Worm (Caenorhabditis elegans): ENCODE data around the gene F58F12.1.

The F58F12.1 gene

ce11 chrII:6355396-6356346 is 27.8 kb upstream of the F58F12.1 start, which contains the start of gene C32D5.11 (continued):
- TF ChIP-seq ets-5 (GFP tag; IDR thresholded peaks at IDR 0.05) = no peak
- peak; percentile 16 for TF ChIP-seq snpc-4 (tag; optimal IDR thresholded peaks at IDR 0.05)
- TF ChIP-seq nhr-47 (tag; optimal IDR thresholded peaks at IDR 0.05) = peak; percentile 84
- no peak for TF ChIP-seq C34B4.2 (tag; optimal IDR thresholded peaks at IDR 0.05)
- no peak for TF ChIP-seq fkh-4 (tag; optimal IDR thresholded peaks at IDR 0.05; ENCODE audit: borderline replicate concordance)
- no peak for TF ChIP-seq hpl-2 (GFP tag; optimal IDR thresholded peaks at IDR 0.05)
- TF ChIP-seq ztf-11 (tag; optimal IDR thresholded peaks at IDR 0.05) = no peak
- no peak for TF ChIP-seq ceh-63 (GFP tag; optimal IDR thresholded peaks at IDR 0.05)
- TF ChIP-seq ces-1 (GFP tag; optimal IDR thresholded peaks at IDR 0.05) = no peak
- peak; percentile 78 for TF ChIP-seq unc-86 (tag; optimal IDR thresholded peaks at IDR 0.05)
- TF ChIP-seq nhr-12 (tag; optimal IDR thresholded peaks at IDR 0.05) = no peak
- TF ChIP-seq mab-9 (GFP tag; IDR thresholded peaks at IDR 0.05) = no peak
- no peak for TF ChIP-seq nhr-237 (tag; optimal IDR thresholded peaks at IDR 0.05)
- TF ChIP-seq ceh-90 (tag; optimal IDR thresholded peaks at IDR 0.05) = no peak
- TF ChIP-seq fkh-8 (tag; optimal IDR thresholded peaks at IDR 0.05) = peak; percentile 91
- TF ChIP-seq lin-39 (tag; optimal IDR thresholded peaks at IDR 0.05) = peak; percentile 12
- TF ChIP-seq pax-3 (tag; optimal IDR thresholded peaks at IDR 0.05) = peak; percentile 17
- TF ChIP-seq dsc-1 (tag; optimal IDR thresholded peaks at IDR 0.05) = peak; percentile 68
- peak; percentile 21 for TF ChIP-seq egl-13 (tag; optimal IDR thresholded peaks at IDR 0.05)
- peak; percentile 8 for TF ChIP-seq C04F5.9 (tag; optimal IDR thresholded peaks at IDR 0.05)
- no peak for TF ChIP-seq vab-15 (tag; optimal IDR thresholded peaks at IDR 0.05)
- no peak for TF ChIP-seq fkh-10 (GFP tag; optimal IDR thresholded peaks at IDR 0.05)
- TF ChIP-seq jun-1 (tag; optimal IDR thresholded peaks at IDR 0.05) = peak; percentile 48
- no peak for TF ChIP-seq hlh-17 (GFP tag; optimal IDR thresholded peaks at IDR 0.05; ENCODE audit: borderline replicate concordance)
- TF ChIP-seq nhr-20 (tag; optimal IDR thresholded peaks at IDR 0.05) = peak; percentile 87
- peak; percentile 90 for TF ChIP-seq C16A3.4 (tag; optimal IDR thresholded peaks at IDR 0.05)
- TF ChIP-seq xbp-1 (tag; optimal IDR thresholded peaks at IDR 0.05) = peak; percentile 79
- no peak for TF ChIP-seq zip-4 (GFP tag; optimal IDR thresholded peaks at IDR 0.05)
- TF ChIP-seq ceh-82 (tag; optimal IDR thresholded peaks at IDR 0.05) = peak; percentile 51 to 77 (median 70)
- TF ChIP-seq ztf-4 (tag; optimal IDR thresholded peaks at IDR 0.05) = peak; percentile 63
- peak; percentile 57 for TF ChIP-seq lin-15B (tag; optimal IDR thresholded peaks at IDR 0.05)
- TF ChIP-seq unc-130 (tag; optimal IDR thresholded peaks at IDR 0.05) = peak; percentile 49
- no peak for TF ChIP-seq nhr-76 (tag; optimal IDR thresholded peaks at IDR 0.05)
- TF ChIP-seq hlh-4 (tag; optimal IDR thresholded peaks at IDR 0.05) = no peak
- peak; percentile 49 for TF ChIP-seq lir-3 (tag; optimal IDR thresholded peaks at IDR 0.05; ENCODE audit: poor library complexity)
- TF ChIP-seq pag-3 (tag; optimal IDR thresholded peaks at IDR 0.05; ENCODE audit: borderline replicate concordance, insufficient read depth) = peak; percentile 1
- TF ChIP-seq lsy-2 (tag; optimal IDR thresholded peaks at IDR 0.05) = peak; percentile 82 to 86
- peak; percentile 83 for TF ChIP-seq swsn-7 (tag; optimal IDR thresholded peaks at IDR 0.05)
- TF ChIP-seq egl-27 (tag; optimal IDR thresholded peaks at IDR 0.05) = no peak
- TF ChIP-seq lin-14 (GFP tag; optimal IDR thresholded peaks at IDR 0.05) = peak; percentile 91
- peak; percentile 80 to 86 for TF ChIP-seq lin-35 (GFP tag; optimal IDR thresholded peaks at IDR 0.05)
- no peak for TF ChIP-seq sox-4 (tag; optimal IDR thresholded peaks at IDR 0.05)
- no peak for TF ChIP-seq alr-1 (tag; optimal IDR thresholded peaks at IDR 0.05; ENCODE audit: borderline replicate concordance)
- TF ChIP-seq pqm-1 (tag; optimal IDR thresholded peaks at IDR 0.05) = no peak
- no peak for TF ChIP-seq tlp-1 (tag; optimal IDR thresholded peaks at IDR 0.05)
- TF ChIP-seq ceh-88 (GFP tag; IDR thresholded peaks at IDR 0.05) = no peak
- peak; percentile 88 for TF ChIP-seq snu-23 (GFP tag; optimal IDR thresholded peaks at IDR 0.05)
- peak; percentile 73 for TF ChIP-seq tbx-2 (tag; optimal IDR thresholded peaks at IDR 0.05)
- TF ChIP-seq aha-1 (tag; optimal IDR thresholded peaks at IDR 0.05) = no peak

Measured in whole organism, L1 larva.